Worm (Caenorhabditis elegans) whole organism, L2 larva: ENCODE results near the gene fbxa-85.

ENCODE experiments used
- C34F6.9 ChIP-seq: fragments of 150-350 bp; optimal IDR thresholded peaks from 2 replicates; lab custom pipeline; 2014; ENCODE audit warnings: missing biosample characterization, missing genetic modification characterization
- R02D3.7 ChIP-seq: fragments of 150-350 bp; optimal IDR thresholded peaks from 2 replicates; lab custom pipeline; 2014; ENCODE audit warnings: missing biosample characterization, missing genetic modification characterization
- Y55F3AM.14 ChIP-seq: fragments of 200-800 bp; sonication (Bioruptor generic); optimal IDR thresholded peaks from 2 replicates; lab custom pipeline; 2018; ENCODE audit warnings: mild to moderate bottlenecking, missing genetic modification characterization, missing compliant biosample characterization
- ZK546.5 ChIP-seq: sonication (generic microtip); optimal IDR thresholded peaks from 2 replicates; lab custom pipeline; 2017; ENCODE audit warnings: missing biosample characterization, missing genetic modification characterization
- alr-1 ChIP-seq: fragments of 150-350 bp; optimal IDR thresholded peaks from 2 replicates; lab custom pipeline; 2014; ENCODE audit warnings: missing biosample characterization, missing genetic modification characterization
- aly-2 ChIP-seq: fragments of 150-350 bp; optimal IDR thresholded peaks from 2 replicates; lab custom pipeline; 2014; ENCODE audit warnings: missing biosample characterization, missing genetic modification characterization
- ama-1 ChIP-seq: fragments of 150-350 bp; optimal IDR thresholded peaks from 2 replicates; lab custom pipeline; 2018; ENCODE audit warnings: inconsistent platforms
- ceh-16 ChIP-seq: fragments of 150-350 bp; optimal IDR thresholded peaks from 2 replicates; lab custom pipeline; 2014; ENCODE audit warnings: missing biosample characterization, missing genetic modification characterization
- ceh-82 ChIP-seq: fragments of 150-350 bp; optimal IDR thresholded peaks from 2 replicates; lab custom pipeline; 2014; ENCODE audit warnings: missing biosample characterization, missing genetic modification characterization
- crh-2 ChIP-seq: sonication (generic microtip); optimal IDR thresholded peaks from 2 replicates; lab custom pipeline; 2017; ENCODE audit warnings: missing biosample characterization, missing genetic modification characterization
- egl-27 ChIP-seq: sonication (generic microtip); optimal IDR thresholded peaks from 3 replicates; lab custom pipeline; 2017; ENCODE audit warnings: missing biosample characterization, missing genetic modification reagents, missing genetic modification characterization
- elt-1 ChIP-seq: fragments of 150-350 bp; optimal IDR thresholded peaks from 2 replicates; lab custom pipeline; 2014; ENCODE audit warnings: missing biosample characterization, missing genetic modification characterization
- fos-1 ChIP-seq: fragments of 150-350 bp; optimal IDR thresholded peaks from 2 replicates; lab custom pipeline; 2014; ENCODE audit warnings: missing biosample characterization, missing genetic modification characterization
- gmeb-1 ChIP-seq: fragments of 150-350 bp; optimal IDR thresholded peaks from 2 replicates; lab custom pipeline; 2014; ENCODE audit warnings: missing biosample characterization, missing genetic modification characterization
- lin-11 ChIP-seq: fragments of 150-350 bp; sonication (generic microtip); optimal IDR thresholded peaks from 2 replicates; lab custom pipeline; 2014; ENCODE audit warnings: missing biosample characterization, missing genetic modification characterization, inconsistent platforms, mixed read lengths
- lin-13 ChIP-seq: fragments of 150-350 bp; optimal IDR thresholded peaks from 2 replicates; lab custom pipeline; 2014; ENCODE audit warnings: missing biosample characterization, missing genetic modification reagents, missing genetic modification characterization
- lsy-2 ChIP-seq, 2 experiments: fragments of 150-350 bp in 1 of 2; sonication (generic microtip) in 1 of 2; optimal IDR thresholded peaks; 2 replicates each; lab custom pipeline; 2014 to 2017; ENCODE audit warnings: missing biosample characterization in 2 of 2, missing genetic modification characterization in 2 of 2
- mab-5 ChIP-seq: fragments of 150-350 bp; optimal IDR thresholded peaks from 2 replicates; lab custom pipeline; 2014; ENCODE audit warnings: missing biosample characterization, missing genetic modification characterization
- mbf-1 ChIP-seq: sonication (generic microtip); optimal IDR thresholded peaks from 2 replicates; lab custom pipeline; 2017; ENCODE audit warnings: missing biosample characterization, missing genetic modification characterization
- nhr-10 ChIP-seq: sonication (generic microtip); optimal IDR thresholded peaks from 2 replicates; lab custom pipeline; 2017; ENCODE audit warnings: missing biosample characterization, missing genetic modification characterization
- nhr-11 ChIP-seq: fragments of 150-350 bp; optimal IDR thresholded peaks from 2 replicates; lab custom pipeline; 2014; ENCODE audit warnings: missing biosample characterization, missing genetic modification characterization
- nhr-12 ChIP-seq: fragments of 150-350 bp; optimal IDR thresholded peaks from 2 replicates; lab custom pipeline; 2014; ENCODE audit warnings: missing biosample characterization, missing genetic modification characterization
- nhr-23 ChIP-seq: fragments of 150-350 bp; optimal IDR thresholded peaks from 2 replicates; lab custom pipeline; 2014; ENCODE audit warnings: missing biosample characterization, missing genetic modification reagents, missing genetic modification characterization
- nhr-6 ChIP-seq: fragments of 150-350 bp; optimal IDR thresholded peaks from 2 replicates; lab custom pipeline; 2014; ENCODE audit warnings: missing biosample characterization, missing genetic modification characterization
- nhr-77 ChIP-seq: fragments of 150-350 bp; optimal IDR thresholded peaks from 2 replicates; lab custom pipeline; 2014; ENCODE audit warnings: missing biosample characterization, missing genetic modification characterization
- peb-1 ChIP-seq: fragments of 150-350 bp; optimal IDR thresholded peaks from 2 replicates; lab custom pipeline; 2014; ENCODE audit warnings: missing biosample characterization, missing genetic modification characterization
- sem-4 ChIP-seq: fragments of 150-350 bp; optimal IDR thresholded peaks from 2 replicates; lab custom pipeline; 2014; ENCODE audit warnings: missing biosample characterization, missing genetic modification reagents, missing genetic modification characterization
- sma-3 ChIP-seq: sonication (generic microtip); optimal IDR thresholded peaks from 2 replicates; lab custom pipeline; 2016; ENCODE audit warnings: missing genetic modification reagents, missing genetic modification characterization, missing compliant biosample characterization
- sma-9 ChIP-seq, 2 experiments: fragments of 150-350 bp in 1 of 2; sonication (generic microtip) in 1 of 2; optimal IDR thresholded peaks; 2 replicates each; lab custom pipeline; 2014 to 2016; ENCODE audit warnings: missing genetic modification characterization in 2 of 2, mild to moderate bottlenecking in 1 of 2, missing biosample characterization in 1 of 2, missing compliant biosample characterization in 1 of 2, missing genetic modification reagents in 1 of 2, moderate library complexity in 1 of 2
- snpc-4 ChIP-seq: fragments of 150-350 bp; optimal IDR thresholded peaks from 2 replicates; lab custom pipeline; 2014; ENCODE audit warnings: missing biosample characterization, missing genetic modification characterization
- unc-55 ChIP-seq: fragments of 150-350 bp; sonication (generic microtip); optimal IDR thresholded peaks from 3 replicates; lab custom pipeline; 2014; ENCODE audit warnings: missing biosample characterization, missing genetic modification reagents, missing genetic modification characterization
- unc-62 ChIP-seq: fragments of 150-350 bp; optimal IDR thresholded peaks from 2 replicates; lab custom pipeline; 2014; ENCODE audit warnings: missing biosample characterization, missing genetic modification reagents, missing genetic modification characterization
- zag-1 ChIP-seq: fragments of 150-350 bp; optimal IDR thresholded peaks from 2 replicates; lab custom pipeline; 2014; ENCODE audit warnings: missing biosample characterization, missing genetic modification characterization
- ztf-1 ChIP-seq: fragments of 200-800 bp; sonication (Bioruptor generic); conservative IDR thresholded peaks from 2 replicates; pipeline ENCODE4 v1.3.6; 2022; ENCODE audit warnings: missing genetic modification characterization, missing compliant biosample characterization
- ztf-11 ChIP-seq: sonication (generic microtip); optimal IDR thresholded peaks from 2 replicates; lab custom pipeline; 2017; ENCODE audit warnings: missing biosample characterization, missing genetic modification characterization

The fbxa-85 gene

DNA sequence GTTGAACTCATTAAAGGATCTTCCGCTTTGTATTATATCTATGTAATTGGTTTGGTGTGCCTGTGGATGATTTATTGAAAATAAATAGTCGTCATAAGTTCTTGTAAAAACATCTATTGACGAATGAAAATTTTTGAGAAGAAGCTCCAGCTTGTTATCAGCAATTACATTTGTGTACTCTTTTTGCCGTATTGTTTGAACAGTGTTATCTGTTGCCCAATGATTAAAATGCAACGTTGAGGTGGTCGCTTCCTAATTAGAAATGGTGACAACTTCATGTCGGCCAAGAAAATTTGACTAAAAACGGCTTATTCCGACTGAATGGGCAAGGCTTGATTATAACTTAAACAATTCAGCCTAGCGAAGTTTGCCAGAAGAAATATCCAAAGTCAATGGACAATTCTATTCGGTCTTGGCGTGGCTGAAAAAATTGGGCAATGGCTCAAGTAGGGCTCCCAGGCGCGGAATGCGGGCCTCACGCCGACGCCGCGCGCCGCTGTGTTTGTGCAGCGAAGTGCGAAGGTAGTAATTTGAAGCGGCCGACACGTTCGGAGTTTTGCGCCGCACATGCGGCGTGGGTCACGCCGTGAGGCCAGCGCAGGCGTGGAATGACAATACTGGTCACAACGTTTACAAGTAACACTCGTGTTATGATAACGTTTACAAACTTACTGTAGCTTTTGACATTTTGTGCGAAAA, 18.2 kb upstream of the fbxa-85 start:
- peak; percentile 73 for TF ChIP-seq fos-1 (tag; lab: Kevin White, UChicago)
- no peak for TF ChIP-seq mbf-1 (tag; lab: Kevin White, UChicago)

DNA sequence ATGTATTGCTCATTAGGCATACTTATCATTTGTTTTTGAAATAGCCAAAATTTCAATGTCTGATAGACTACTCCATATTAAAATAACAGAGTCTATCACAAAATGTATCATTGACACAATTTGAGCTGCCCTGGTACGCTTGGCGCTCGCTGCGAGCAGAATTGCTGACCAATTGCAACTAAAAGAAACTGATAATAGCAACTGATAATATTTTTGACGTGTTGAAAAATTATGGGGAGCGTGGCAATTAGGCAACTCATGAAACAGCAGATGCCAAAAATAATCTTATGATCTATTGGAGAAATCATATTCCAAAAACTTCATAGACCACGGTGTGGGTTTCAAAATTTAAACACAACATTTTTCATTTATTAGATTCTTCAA, 17.7 kb upstream of the fbxa-85 start:
- TF ChIP-seq peb-1 (tag; lab: Kevin White, UChicago), result no peak
- no peak for TF ChIP-seq nhr-23 (tag; lab: Kevin White, UChicago)
- TF ChIP-seq ceh-16, result no peak
- TF ChIP-seq gmeb-1 (tag; lab: Kevin White, UChicago), result peak; percentile 25
- TF ChIP-seq fos-1 (tag; lab: Kevin White, UChicago), result peak; percentile 83
- TF ChIP-seq snpc-4 (tag; lab: Kevin White, UChicago), result no peak
- no peak for TF ChIP-seq elt-1 (tag; lab: Kevin White, UChicago)
- TF ChIP-seq egl-27 (tag; lab: Kevin White, UChicago), result no peak
- TF ChIP-seq sma-9 (GFP tag; optimal IDR thresholded peaks at IDR 0.05; lab: Kevin White, UChicago), result peak; percentile 24
- no peak for TF ChIP-seq sma-9 (tag; optimal IDR thresholded peaks at IDR 0.05; lab: Kevin White, UChicago)
- TF ChIP-seq ztf-1 (GFP tag; lab: Robert Waterston, UW), result no peak
- TF ChIP-seq nhr-77 (tag; lab: Kevin White, UChicago), result no peak
- TF ChIP-seq zag-1 (tag; lab: Kevin White, UChicago), result no peak
- no peak for TF ChIP-seq Y55F3AM.14 (GFP tag; lab: Kevin White, UChicago)
- TF ChIP-seq R02D3.7 (tag; lab: Kevin White, UChicago), result no peak
- TF ChIP-seq C34F6.9 (tag; lab: Kevin White, UChicago), result no peak

- TF ChIP-seq zag-1 (tag; lab: Kevin White, UChicago) (no peak), ztf-1 (GFP tag; lab: Robert Waterston, UW) (no peak), nhr-10 (tag; lab: Kevin White, UChicago) (no peak), nhr-11 (tag; lab: Kevin White, UChicago) (no peak), unc-62 (GFP tag; lab: Kevin White, UChicago) (no peak), lin-13 (GFP tag; lab: Kevin White, UChicago) (no peak), gmeb-1 (tag; lab: Kevin White, UChicago) (no peak), lin-11 (tag; lab: Kevin White, UChicago) (no peak), ztf-11 (tag; lab: Kevin White, UChicago) (no peak), sem-4 (tag; lab: Kevin White, UChicago) (no peak), lsy-2 (tag; optimal IDR thresholded peaks at IDR 0.05; lab: Kevin White, UChicago) (no peak), alr-1 (tag; lab: Kevin White, UChicago) (no peak), crh-2 (no peak), mab-5 (tag; lab: Kevin White, UChicago) (no peak), egl-27 (tag; lab: Kevin White, UChicago) (no peak), peb-1 (tag; lab: Kevin White, UChicago) (no peak), unc-55 (GFP tag; lab: Kevin White, UChicago) (no peak), fos-1 (tag; lab: Kevin White, UChicago) (no peak), mbf-1 (tag; lab: Kevin White, UChicago) (no peak), R02D3.7 (tag; lab: Kevin White, UChicago) (no peak)
Measured at ce11 chrV:17242552-17242951, 16.4 kb upstream of the fbxa-85 start, which contains the start of gene Y68A4B.3. Y68A4B.3 (minus strand) TSS chrV:17242652.

DNA sequence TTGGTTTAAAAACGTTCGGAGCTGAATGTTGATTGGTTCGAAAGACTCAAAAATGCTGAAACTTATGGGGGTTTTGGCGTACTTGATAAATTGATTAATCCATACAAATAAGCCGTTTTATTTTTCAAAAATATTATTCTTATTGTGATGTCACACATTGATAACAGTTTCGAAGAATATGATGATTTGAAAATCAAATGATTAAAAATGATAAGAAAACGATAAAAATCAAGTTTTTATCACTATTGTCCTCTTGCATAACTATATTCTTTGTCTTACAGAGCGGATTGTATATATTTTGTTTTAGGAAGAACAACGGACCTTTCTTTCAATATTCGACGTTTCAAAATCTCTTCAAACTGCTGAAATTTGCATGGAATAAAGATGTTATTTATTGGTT, 16.0 kb upstream of the fbxa-85 start:
- TF ChIP-seq fos-1 (tag; lab: Kevin White, UChicago) (peak; percentile 87), ztf-1 (GFP tag; lab: Robert Waterston, UW) (no peak), gmeb-1 (tag; lab: Kevin White, UChicago) (no peak)

- TF ChIP-seq sem-4 (tag; lab: Kevin White, UChicago) (no peak), sma-9 (GFP tag; optimal IDR thresholded peaks at IDR 0.05; lab: Kevin White, UChicago) (no peak), sma-9 (tag; optimal IDR thresholded peaks at IDR 0.05; lab: Kevin White, UChicago) (no peak), snpc-4 (tag; lab: Kevin White, UChicago) (no peak), mbf-1 (tag; lab: Kevin White, UChicago) (no peak)
Measured at ce11 chrV:17245406-17245805, 13.6 kb upstream of the fbxa-85 start, which contains the start of gene clec-242. clec-242 (minus strand) TSS chrV:17245506.

DNA sequence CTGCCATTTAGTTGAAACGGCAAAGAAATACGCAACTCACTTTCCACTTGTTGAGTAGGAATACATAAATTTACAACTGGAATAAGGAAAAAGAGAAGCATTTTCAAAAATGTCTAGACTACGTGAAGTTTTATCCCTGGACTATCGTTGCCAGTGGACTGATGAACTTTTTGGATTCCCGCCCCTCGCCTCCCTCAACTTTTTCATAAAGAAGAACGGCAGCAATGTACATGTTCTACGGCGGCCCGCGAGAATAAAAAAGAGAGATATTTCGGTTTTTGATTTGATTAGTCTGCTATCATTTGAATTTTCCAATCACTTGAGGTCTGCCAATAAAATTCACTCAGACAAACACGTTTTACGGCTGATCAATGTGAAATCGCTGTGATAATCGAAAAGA, 10.1 kb upstream of the fbxa-85 start, which contains the start of gene clec-243:
TSS of gene clec-243 (minus strand) at position 101 of the 400 bp plus-strand sequence.
- TF ChIP-seq nhr-12 (tag; lab: Kevin White, UChicago) (no peak), lsy-2 (tag; optimal IDR thresholded peaks at IDR 0.05; lab: Kevin White, UChicago) (no peak), ceh-82 (tag; lab: Kevin White, UChicago) (no peak), C34F6.9 (tag; lab: Kevin White, UChicago) (no peak), aly-2 (tag; lab: Kevin White, UChicago) (no peak), nhr-23 (tag; lab: Kevin White, UChicago) (no peak), crh-2 (no peak), ama-1 (lab: Kevin White, UChicago) (no peak), alr-1 (tag; lab: Kevin White, UChicago) (no peak), nhr-6 (no peak), lin-11 (tag; lab: Kevin White, UChicago) (no peak), ztf-11 (tag; lab: Kevin White, UChicago) (no peak), nhr-11 (tag; lab: Kevin White, UChicago) (no peak), ZK546.5 (tag; lab: Kevin White, UChicago) (no peak), R02D3.7 (tag; lab: Kevin White, UChicago) (no peak), lin-13 (GFP tag; lab: Kevin White, UChicago) (no peak), unc-62 (GFP tag; lab: Kevin White, UChicago) (no peak), sma-3 (no peak), mab-5 (tag; lab: Kevin White, UChicago) (no peak)
